Fruit fly (Drosophila melanogaster) whole organism, wandering third instar larva: Measurements from ENCODE around the gene VhaSFD.
A peak's percentile ranks its signal among the peaks of the same experiment; 100 is the strongest.

ENCODE experiments used
- Abd-B ChIP-seq: fragments of >200 bp; optimal IDR thresholded peaks from 2 replicates; lab custom pipeline; 2017; ENCODE audit warnings: missing biosample characterization, missing genetic modification characterization
- CG32264 ChIP-seq: fragments of 200-800 bp; sonication (Bioruptor generic); optimal IDR thresholded peaks from 2 replicates; lab custom pipeline; 2016; ENCODE audit warnings: missing biosample characterization, missing genetic modification characterization
- CG9705 ChIP-seq: fragments of 200-800 bp; sonication (Bioruptor generic); optimal IDR thresholded peaks from 2 replicates; lab custom pipeline; 2018; ENCODE audit warnings: missing biosample characterization, mild to moderate bottlenecking, missing genetic modification characterization
- CrebA ChIP-seq: fragments of 200-800 bp; sonication (Bioruptor generic); optimal IDR thresholded peaks from 2 replicates; lab custom pipeline; 2016; ENCODE audit warnings: missing biosample characterization, mild to moderate bottlenecking, missing genetic modification characterization, borderline replicate concordance
- Dfd ChIP-seq: fragments of >200 bp; optimal IDR thresholded peaks from 2 replicates; lab custom pipeline; 2017; ENCODE audit warnings: missing biosample characterization, missing genetic modification characterization
- Dif ChIP-seq: fragments of 200-275, 200-300 bp; sonication (Bioruptor generic); optimal IDR thresholded peaks from 2 replicates; lab custom pipeline; 2018; ENCODE audit warnings: missing biosample characterization, missing genetic modification characterization; ENCODE audit not compliant: partially characterized antibody
- GATAd ChIP-seq: sonication (Bioruptor generic); optimal IDR thresholded peaks from 2 replicates; lab custom pipeline; 2016; ENCODE audit warnings: missing biosample characterization, missing genetic modification characterization
- HLH106 ChIP-seq: fragments of 200-800 bp; optimal IDR thresholded peaks from 3 replicates; lab custom pipeline; 2019; ENCODE audit warnings: missing biosample characterization, mild to moderate bottlenecking, missing genetic modification characterization, moderate library complexity
- Hnf4 ChIP-seq: fragments of 200-800 bp; sonication (Bioruptor generic); optimal IDR thresholded peaks from 2 replicates; lab custom pipeline; 2016; ENCODE audit warnings: missing biosample characterization, mild to moderate bottlenecking, missing genetic modification characterization
- Hr78 ChIP-seq: fragments of >200 bp; optimal IDR thresholded peaks from 2 replicates; lab custom pipeline; 2017; ENCODE audit warnings: missing biosample characterization, missing genetic modification characterization
- Hr83 ChIP-seq: fragments of 200-300 bp; sonication (Bioruptor generic); optimal IDR thresholded peaks from 2 replicates; lab custom pipeline; 2016; ENCODE audit warnings: missing biosample characterization, mild to moderate bottlenecking, missing genetic modification characterization, moderate library complexity; ENCODE audit not compliant: poor library complexity, severe bottlenecking
- Jra ChIP-seq: sonication (Bioruptor generic); optimal IDR thresholded peaks from 2 replicates; lab custom pipeline; 2016; ENCODE audit warnings: missing biosample characterization, missing genetic modification characterization
- Mio ChIP-seq: sonication (Bioruptor generic); optimal IDR thresholded peaks from 2 replicates; lab custom pipeline; 2016; ENCODE audit warnings: missing biosample characterization, missing genetic modification characterization
- Myc ChIP-seq: fragments of >200 bp; optimal IDR thresholded peaks from 2 replicates; lab custom pipeline; 2017
- N ChIP-seq: fragments of >200 bp; optimal IDR thresholded peaks from 2 replicates; lab custom pipeline; 2018; ENCODE audit warnings: missing biosample characterization, missing external identifiers, missing genetic modification characterization
- OdsH ChIP-seq: fragments of 200-800 bp; sonication (Bioruptor generic); optimal IDR thresholded peaks from 2 replicates; lab custom pipeline; 2016; ENCODE audit warnings: missing biosample characterization, mild to moderate bottlenecking, missing genetic modification characterization
- Rel ChIP-seq, 2 experiments: fragments of 200-800 bp; sonication (Bioruptor generic) in 1 of 2; optimal IDR thresholded peaks; 2 replicates in 1 of 2; 3 replicates in 1 of 2; lab custom pipeline; 2016 to 2019; ENCODE audit warnings: mild to moderate bottlenecking in 2 of 2, missing biosample characterization in 2 of 2, missing genetic modification characterization in 2 of 2, moderate library complexity in 1 of 2
- Sp1 ChIP-seq: fragments of 200-800 bp; sonication (Bioruptor generic); optimal IDR thresholded peaks from 3 replicates; lab custom pipeline; 2019; ENCODE audit warnings: missing biosample characterization, mild to moderate bottlenecking, missing genetic modification characterization, moderate library complexity
- Vsx2 ChIP-seq: fragments of 200-300, 225-300 bp; sonication (Bioruptor generic); optimal IDR thresholded peaks from 2 replicates; lab custom pipeline; 2018; ENCODE audit warnings: missing biosample characterization, missing genetic modification characterization; ENCODE audit not compliant: partially characterized antibody
- br ChIP-seq: fragments of 200-800 bp; sonication (Bioruptor generic); optimal IDR thresholded peaks from 2 replicates; lab custom pipeline; 2016; ENCODE audit warnings: missing biosample characterization, missing genetic modification characterization
- brk ChIP-seq: fragments of 200-800 bp; sonication (Bioruptor generic); optimal IDR thresholded peaks from 2 replicates; lab custom pipeline; 2016; ENCODE audit warnings: missing biosample characterization, mild to moderate bottlenecking, missing genetic modification characterization
- dl ChIP-seq, 2 experiments: fragments of 175-275, 200-275 bp in 1 of 2; fragments of 200-275 bp in 1 of 2; sonication (Bioruptor generic); optimal IDR thresholded peaks; lab custom pipeline; 2018; ENCODE audit warnings: mild to moderate bottlenecking in 2 of 2, missing biosample characterization in 2 of 2, missing genetic modification characterization in 2 of 2, moderate library complexity in 2 of 2; ENCODE audit not compliant: partially characterized antibody in 2 of 2, insufficient read depth in 1 of 2
- dmrt93B ChIP-seq: fragments of 200-800 bp; sonication (Bioruptor generic); optimal IDR thresholded peaks from 2 replicates; lab custom pipeline; 2018; ENCODE audit warnings: missing biosample characterization, mild to moderate bottlenecking, missing genetic modification characterization
- dsf ChIP-seq: sonication (Bioruptor generic); optimal IDR thresholded peaks from 2 replicates; lab custom pipeline; 2016; ENCODE audit warnings: missing biosample characterization, missing genetic modification characterization, borderline replicate concordance
- ey ChIP-seq: fragments of 200-800 bp; sonication (Bioruptor generic); optimal IDR thresholded peaks from 2 replicates; lab custom pipeline; 2016; ENCODE audit warnings: missing biosample characterization, missing genetic modification characterization
- foxo ChIP-seq, 2 experiments: fragments of 200-800 bp; sonication (Bioruptor generic); optimal IDR thresholded peaks; 2 replicates in 1 of 2; 3 replicates in 1 of 2; lab custom pipeline; 2016 to 2017; ENCODE audit warnings: missing biosample characterization in 2 of 2, missing genetic modification characterization in 2 of 2
- fru ChIP-seq: fragments of 200-800 bp; sonication (Bioruptor generic); optimal IDR thresholded peaks from 3 replicates; lab custom pipeline; 2016; ENCODE audit warnings: missing biosample characterization, mild to moderate bottlenecking, missing genetic modification characterization
- h ChIP-seq: fragments of 200-800 bp; sonication (Bioruptor generic); optimal IDR thresholded peaks from 3 replicates; lab custom pipeline; 2016; ENCODE audit warnings: missing biosample characterization, mild to moderate bottlenecking, missing genetic modification characterization
- jim ChIP-seq: fragments of 175-275, 200-325 bp; sonication (Bioruptor generic); optimal IDR thresholded peaks from 2 replicates; lab custom pipeline; 2016; ENCODE audit warnings: missing biosample characterization, mild to moderate bottlenecking, missing genetic modification characterization
- lola ChIP-seq: fragments of >200 bp; optimal IDR thresholded peaks from 2 replicates; lab custom pipeline; 2017; ENCODE audit warnings: missing biosample characterization, missing genetic modification characterization
- pan ChIP-seq: fragments of >200 bp; optimal IDR thresholded peaks from 2 replicates; lab custom pipeline; 2017
- psq ChIP-seq: fragments of 200-800 bp; sonication (Bioruptor generic); optimal IDR thresholded peaks from 3 replicates; lab custom pipeline; 2017; ENCODE audit warnings: missing biosample characterization, mild to moderate bottlenecking, missing genetic modification characterization, moderate library complexity
- rgr ChIP-seq: fragments of 200-800 bp; sonication (Bioruptor generic); optimal IDR thresholded peaks from 3 replicates; lab custom pipeline; 2016; ENCODE audit warnings: missing biosample characterization, mild to moderate bottlenecking, missing genetic modification characterization
- sage ChIP-seq: fragments of 200-800 bp; sonication (Bioruptor generic); optimal IDR thresholded peaks from 2 replicates; lab custom pipeline; 2016; ENCODE audit warnings: missing biosample characterization, mild to moderate bottlenecking, missing genetic modification characterization
- sv ChIP-seq: fragments of 200-800 bp; sonication (Bioruptor generic); optimal IDR thresholded peaks from 3 replicates; lab custom pipeline; 2016; ENCODE audit warnings: missing biosample characterization, missing genetic modification characterization
- tai ChIP-seq: sonication (Bioruptor generic); optimal IDR thresholded peaks from 2 replicates; lab custom pipeline; 2016; ENCODE audit warnings: missing biosample characterization, missing genetic modification characterization
- usp ChIP-seq: fragments of >200 bp; optimal IDR thresholded peaks from 2 replicates; lab custom pipeline; 2017; ENCODE audit warnings: missing biosample characterization, missing genetic modification characterization
- woc ChIP-seq: sonication (Bioruptor generic); optimal IDR thresholded peaks from 2 replicates; lab custom pipeline; 2016; ENCODE audit warnings: missing biosample characterization, mild to moderate bottlenecking, missing genetic modification characterization

Gene VhaSFD

dm6 chr2L:16689800-16690618 is 37.6 kb downstream of the VhaSFD start:
- peak; percentile 30 for TF ChIP-seq Hnf4 (GFP tag; lab: Kevin White, UChicago)
- peak; percentile 30 for TF ChIP-seq Jra (GFP tag; lab: Kevin White, UChicago)
- no peak for TF ChIP-seq lola (GFP tag; lab: Kevin White, UChicago)
- TF ChIP-seq CrebA: no peak
- no peak for TF ChIP-seq Vsx2
- peak; percentile 59 for TF ChIP-seq fru
- no peak for TF ChIP-seq dsf
- TF ChIP-seq CG9705 (GFP tag; lab: Kevin White, UChicago): no peak
- TF ChIP-seq foxo (GFP tag; optimal IDR thresholded peaks at IDR 0.05; lab: Kevin White, UChicago): peak in 1 of 2 experiments; percentile 28
- TF ChIP-seq Sp1 (GFP tag; lab: Kevin White, UChicago): peak; percentile 4
- TF ChIP-seq Mio (GFP tag; lab: Kevin White, UChicago): no peak
- no peak for TF ChIP-seq GATAd
- no peak for TF ChIP-seq Hr78 (GFP tag; lab: Kevin White, UChicago)
- peak; percentile 44 for TF ChIP-seq OdsH (GFP tag; lab: Kevin White, UChicago)
- peak; percentile 67 for TF ChIP-seq ey (GFP tag; lab: Kevin White, UChicago)
- TF ChIP-seq psq (GFP tag; lab: Kevin White, UChicago): peak; percentile 96
- TF ChIP-seq jim (GFP tag; lab: Kevin White, UChicago): no peak
- peak; percentile 48 for TF ChIP-seq rgr (GFP tag; lab: Kevin White, UChicago)
- no peak for TF ChIP-seq dmrt93B (GFP tag; lab: Kevin White, UChicago)
- TF ChIP-seq Dfd (GFP tag; lab: Kevin White, UChicago): no peak
- no peak for TF ChIP-seq N (GFP tag; lab: Kevin White, UChicago)
- peak; percentile 41 for TF ChIP-seq Dif
- TF ChIP-seq tai (GFP tag; lab: Kevin White, UChicago): no peak
- no peak for TF ChIP-seq Myc (lab: Kevin White, UChicago)
- TF ChIP-seq brk (GFP tag; lab: Kevin White, UChicago): no peak
- no peak for TF ChIP-seq Abd-B (GFP tag; lab: Kevin White, UChicago)
- TF ChIP-seq Rel (GFP tag; optimal IDR thresholded peaks at IDR 0.05; lab: Kevin White, UChicago): peak; percentile 51
- no peak for TF ChIP-seq Rel (tag; optimal IDR thresholded peaks at IDR 0.05; lab: Kevin White, UChicago)
- TF ChIP-seq woc (GFP tag; lab: Kevin White, UChicago): peak; percentile 74
- TF ChIP-seq sage (GFP tag; lab: Kevin White, UChicago): no peak
- peak; percentile 19 for TF ChIP-seq br
- TF ChIP-seq CG32264 (GFP tag; lab: Kevin White, UChicago): peak; percentile 19
- no peak for TF ChIP-seq pan (lab: Kevin White, UChicago)
- TF ChIP-seq Hr83 (GFP tag; lab: Kevin White, UChicago): no peak
- peak; percentile 73 for TF ChIP-seq h (GFP tag; lab: Kevin White, UChicago)
- peak; percentile 25 to 65 for TF ChIP-seq dl (GFP tag; optimal IDR thresholded peaks at IDR 0.05; lab: Kevin White, UChicago; ENCODE audit: insufficient read depth in 1 of 2, partially characterized antibody in 2 of 2)
- no peak for TF ChIP-seq usp (GFP tag; lab: Kevin White, UChicago)
- TF ChIP-seq sv (GFP tag; lab: Kevin White, UChicago): no peak
- no peak for TF ChIP-seq HLH106 (tag; lab: Kevin White, UChicago)

- no peak for TF ChIP-seq jim (GFP tag; lab: Kevin White, UChicago)
- TF ChIP-seq Mio (GFP tag; lab: Kevin White, UChicago): no peak
- no peak for TF ChIP-seq psq (GFP tag; lab: Kevin White, UChicago)
- TF ChIP-seq Abd-B (GFP tag; lab: Kevin White, UChicago): no peak
- no peak for TF ChIP-seq CG9705 (GFP tag; lab: Kevin White, UChicago)
- no peak for TF ChIP-seq CG32264 (GFP tag; lab: Kevin White, UChicago)
- no peak for TF ChIP-seq lola (GFP tag; lab: Kevin White, UChicago)
- no peak for TF ChIP-seq pan (lab: Kevin White, UChicago)
- TF ChIP-seq fru: no peak
- no peak for TF ChIP-seq dsf
- no peak for TF ChIP-seq Hnf4 (GFP tag; lab: Kevin White, UChicago)
- no peak for TF ChIP-seq Hr78 (GFP tag; lab: Kevin White, UChicago)
- no peak for TF ChIP-seq woc (GFP tag; lab: Kevin White, UChicago)
- TF ChIP-seq ey (GFP tag; lab: Kevin White, UChicago): no peak
- no peak for TF ChIP-seq Rel (GFP tag; optimal IDR thresholded peaks at IDR 0.05; lab: Kevin White, UChicago)
- no peak for TF ChIP-seq Rel (tag; optimal IDR thresholded peaks at IDR 0.05; lab: Kevin White, UChicago)
- TF ChIP-seq OdsH (GFP tag; lab: Kevin White, UChicago): no peak
These were observed 39.8 kb downstream of the VhaSFD start for dm6 chr2L:16687863-16688262.
